Worm (Caenorhabditis elegans) whole organism, L4/young adult: ENCODE data around the gene nhr-135.

Experiments
- W03F9.2 ChIP-seq: fragments of 150-350 bp; optimal IDR thresholded peaks from 2 replicates; lab custom pipeline; 2014; ENCODE audit warnings: missing biosample characterization, missing genetic modification characterization
- dao-5 ChIP-seq: sonication (generic microtip); optimal IDR thresholded peaks from 2 replicates; lab custom pipeline; 2016; ENCODE audit warnings: missing genotype, missing genetic modification characterization, moderate library complexity, missing compliant biosample characterization
- him-1 ChIP-seq: sonication (generic microtip); optimal IDR thresholded peaks from 2 replicates; lab custom pipeline; 2016; ENCODE audit warnings: missing genotype, missing genetic modification reagents, missing genetic modification characterization, missing compliant biosample characterization

- no peak for TF ChIP-seq W03F9.2 (tag; lab: Kevin White, UChicago)
- no peak for TF ChIP-seq him-1
- TF ChIP-seq dao-5 (tag; lab: Kevin White, UChicago) = no peak
Measured at ce11 chrV:7110370-7110769, 16.8 kb upstream of the nhr-135 start.
